Worm (Caenorhabditis elegans): ENCODE results near the gene T05C1.5.

Gene T05C1.5

ce11 chrII:4462842-4463241, 27.8 kb downstream of the T05C1.5 start:
- TF ChIP-seq snpc-1.3 (tag; optimal IDR thresholded peaks at IDR 0.05; ENCODE audit: insufficient read depth) (no peak), Y56A3A.18 (GFP tag; IDR thresholded peaks at IDR 0.05) (no peak), atf-7 (tag; optimal IDR thresholded peaks at IDR 0.05) (no peak)

- TF ChIP-seq die-1 (tag; optimal IDR thresholded peaks at IDR 0.05): no peak
- no peak for TF ChIP-seq F52B5.7 (tag; optimal IDR thresholded peaks at IDR 0.05)
- no peak for TF ChIP-seq tbx-9 (tag; optimal IDR thresholded peaks at IDR 0.05; ENCODE audit: borderline replicate concordance)
- TF ChIP-seq madf-6 (GFP tag; IDR thresholded peaks at IDR 0.05): no peak
- no peak for TF ChIP-seq zfh-2 (GFP tag; conservative IDR thresholded peaks at IDR 0.05)
- no peak for TF ChIP-seq attf-6 (GFP tag; IDR thresholded peaks at IDR 0.05)
- no peak for TF ChIP-seq chd-7 (tag; optimal IDR thresholded peaks at IDR 0.05)
Observed at ce11 chrII:4460851-4461250, 29.8 kb downstream of the T05C1.5 start, which contains the start of the genes T12C9.7 and vps-18. Gene T12C9.7 (minus strand): TSS chrII:4460951. Gene vps-18 (plus strand): TSS chrII:4461130.

ce11 chrII:4460297-4460696, 30.3 kb downstream of the T05C1.5 start:
- TF ChIP-seq xnd-1 (tag; optimal IDR thresholded peaks at IDR 0.05) (peak; percentile 93), lsl-1 (GFP tag; optimal IDR thresholded peaks at IDR 0.05) (peak; percentile 99), madf-8 (GFP tag; conservative IDR thresholded peaks at IDR 0.05) (peak; percentile 73), cebp-1 (GFP tag; IDR thresholded peaks at IDR 0.05) (no peak), cebp-1 (tag; optimal IDR thresholded peaks at IDR 0.05) (no peak), madf-6 (GFP tag; IDR thresholded peaks at IDR 0.05) (peak; percentile 90), ceh-91 (GFP tag; IDR thresholded peaks at IDR 0.05) (peak; percentile 56), him-1 (tag; optimal IDR thresholded peaks at IDR 0.05) (no peak), lin-54 (GFP tag; optimal IDR thresholded peaks at IDR 0.05) (peak; percentile 27), Y95B8A.8 (GFP tag; IDR thresholded peaks at IDR 0.05) (no peak), lir-1 (GFP tag; conservative IDR thresholded peaks at IDR 0.05) (no peak), ztf-22 (GFP tag; optimal IDR thresholded peaks at IDR 0.05) (no peak), T07F8.4 (tag; optimal IDR thresholded peaks at IDR 0.05) (no peak), egrh-3 (GFP tag; IDR thresholded peaks at IDR 0.05) (no peak), efl-1 (GFP tag; optimal IDR thresholded peaks at IDR 0.05) (peak; percentile 40), rcor-1 (GFP tag; IDR thresholded peaks at IDR 0.05) (no peak), D2030.7 (GFP tag; IDR thresholded peaks at IDR 0.05) (peak; percentile 43; the same call in 1 of the 2 replicates), attf-6 (GFP tag; IDR thresholded peaks at IDR 0.05) (no peak), let-526 (GFP tag; IDR thresholded peaks at IDR 0.05) (no peak), F33H1.4 (GFP tag; IDR thresholded peaks at IDR 0.05) (peak; percentile 91), dox-1 (GFP tag; IDR thresholded peaks at IDR 0.05) (peak; percentile 39; the same call in 1 of the 2 replicates)

ce11 chrII:4456024-4456423, 34.6 kb downstream of the T05C1.5 start:
- TF ChIP-seq ekl-4 (GFP tag; IDR thresholded peaks at IDR 0.05): peak; percentile 12; the same call in 1 of the 2 replicates
- TF ChIP-seq lin-35 (GFP tag; optimal IDR thresholded peaks at IDR 0.05): no peak
- TF ChIP-seq ztf-6 (GFP tag; IDR thresholded peaks at IDR 0.05): 0 out of 2 replicates have a peak, but pooled peaks have one; percentile 34
- TF ChIP-seq ceh-27 (GFP tag; optimal IDR thresholded peaks at IDR 0.05): no peak
- peak; percentile 37; the same call in 1 of the 2 replicates for TF ChIP-seq hmg-1.2 (GFP tag; IDR thresholded peaks at IDR 0.05)
- 0 out of 2 replicates have a peak, but pooled peaks have one; percentile 34 for TF ChIP-seq K11D2.4 (GFP tag; IDR thresholded peaks at IDR 0.05)
- no peak for TF ChIP-seq bed-1 (GFP tag; IDR thresholded peaks at IDR 0.05)
- TF ChIP-seq cebp-1 (GFP tag; IDR thresholded peaks at IDR 0.05): no peak
- peak; percentile 33 for TF ChIP-seq cebp-1 (tag; optimal IDR thresholded peaks at IDR 0.05)
- TF ChIP-seq zfh-2 (GFP tag; conservative IDR thresholded peaks at IDR 0.05): peak; percentile 63; the same call in 1 of the 2 replicates
- no peak for TF ChIP-seq hmg-20 (GFP tag; IDR thresholded peaks at IDR 0.05)
- TF ChIP-seq nfyb-1 (GFP tag; IDR thresholded peaks at IDR 0.05): 0 out of 2 replicates have a peak, but pooled peaks have one; percentile 14
- TF ChIP-seq K12H6.12 (tag; optimal IDR thresholded peaks at IDR 0.05): peak; percentile 55
- no peak for TF ChIP-seq dpff-1 (tag; optimal IDR thresholded peaks at IDR 0.05)

All from whole organism, young adult.